Worm (Caenorhabditis elegans) whole organism, L4 larva: Measurements from ENCODE around the gene tig-2.

Experiments
- F26F4.8 ChIP-seq: fragments of 200-800 bp; sonication (Bioruptor generic); conservative IDR thresholded peaks from 2 replicates; pipeline ENCODE4 v1.3.6; 2022; ENCODE audit warnings: missing genetic modification characterization, missing compliant biosample characterization
- T20F7.1 ChIP-seq: fragments of 200-800 bp; sonication (Bioruptor generic); optimal IDR thresholded peaks from 2 replicates; lab custom pipeline; 2018; ENCODE audit warnings: mild to moderate bottlenecking, missing genetic modification characterization, missing compliant biosample characterization
- T26A8.4 ChIP-seq: fragments of 200-800 bp; sonication (Bioruptor generic); IDR thresholded peaks from 2 replicates; pipeline ENCODE4 v1.3.6; 2022; ENCODE audit warnings: missing genetic modification characterization, missing compliant biosample characterization
- Y48G9A.11 ChIP-seq: fragments of 200-800 bp; sonication (Bioruptor generic); IDR thresholded peaks from 2 replicates; pipeline ENCODE4 v1.3.6; 2022; ENCODE audit warnings: missing genetic modification reagents, missing genetic modification characterization, missing compliant biosample characterization
- aha-1 ChIP-seq: fragments of 150-350 bp; peaks from one replicate; lab custom pipeline; 2014; ENCODE audit warnings: missing biosample characterization, missing genetic modification characterization
- ceh-44 ChIP-seq: fragments of 200-800 bp; sonication (Bioruptor generic); IDR thresholded peaks from 2 replicates; pipeline ENCODE4 v1.3.6; 2022; ENCODE audit warnings: missing genetic modification reagents, missing genetic modification characterization, missing compliant biosample characterization
- cey-2 ChIP-seq: sonication (generic microtip); optimal IDR thresholded peaks from 3 replicates; lab custom pipeline; 2017; ENCODE audit warnings: missing genetic modification characterization, mild to moderate bottlenecking, missing compliant biosample characterization, antibody characterized with exemption, borderline replicate concordance; ENCODE audit not compliant: insufficient read depth
- dpl-1 ChIP-seq: fragments of 150-350 bp; optimal IDR thresholded peaks from 2 replicates; lab custom pipeline; 2014; ENCODE audit warnings: missing biosample characterization, missing genetic modification reagents, missing genetic modification characterization
- egl-43 ChIP-seq: fragments of 200-800 bp; sonication (Bioruptor generic); IDR thresholded peaks from 2 replicates; pipeline ENCODE4 v1.3.6; 2022; ENCODE audit warnings: missing genetic modification reagents, missing genetic modification characterization, missing compliant biosample characterization
- hif-1 ChIP-seq, 2 experiments: sonication (generic microtip); optimal IDR thresholded peaks; 2 replicates each; lab custom pipeline; 2016 to 2017; ENCODE audit warnings: missing compliant biosample characterization in 2 of 2, missing genetic modification characterization in 2 of 2, missing genetic modification reagents in 2 of 2, missing genotype in 2 of 2, mild to moderate bottlenecking in 1 of 2
- hlh-30 ChIP-seq: sonication (generic microtip); optimal IDR thresholded peaks from 2 replicates; lab custom pipeline; 2017; ENCODE audit warnings: antibody characterized with exemption, mild to moderate bottlenecking, missing genetic modification characterization, missing compliant biosample characterization; ENCODE audit not compliant: insufficient read depth
- lim-7 ChIP-seq: fragments of 200-800 bp; sonication (Bioruptor generic); IDR thresholded peaks from 2 replicates; pipeline ENCODE4 v1.3.6; 2022; ENCODE audit warnings: missing genetic modification characterization, missing compliant biosample characterization
- lin-29 ChIP-seq: fragments of 200-800 bp; sonication (Bioruptor generic); IDR thresholded peaks from 2 replicates; pipeline ENCODE4 v1.3.6; 2022; ENCODE audit warnings: missing genetic modification reagents, missing genetic modification characterization, missing compliant biosample characterization
- lin-38 ChIP-seq: fragments of 200-800 bp; sonication (Bioruptor generic); IDR thresholded peaks from 2 replicates; pipeline ENCODE4 v1.3.6; 2022; ENCODE audit warnings: missing genetic modification reagents, missing genetic modification characterization, missing compliant biosample characterization
- lin-39 ChIP-seq: fragments of 150-350 bp; optimal IDR thresholded peaks from 2 replicates; lab custom pipeline; 2014; ENCODE audit warnings: missing biosample characterization, missing genetic modification reagents, missing genetic modification characterization
- lir-3 ChIP-seq: sonication (generic microtip); optimal IDR thresholded peaks from 2 replicates; lab custom pipeline; 2016; ENCODE audit warnings: mild to moderate bottlenecking, missing genetic modification characterization, missing compliant biosample characterization
- madf-9 ChIP-seq: fragments of 200-800 bp; sonication (Bioruptor generic); conservative IDR thresholded peaks from 2 replicates; pipeline ENCODE4 v1.3.6; 2022; ENCODE audit warnings: missing genetic modification reagents, missing genetic modification characterization, missing compliant biosample characterization
- mdt-29 ChIP-seq: fragments of 200-800 bp; sonication (Bioruptor generic); IDR thresholded peaks from 2 replicates; pipeline ENCODE4 v1.3.6; 2022; ENCODE audit warnings: missing genetic modification reagents, missing genetic modification characterization, missing compliant biosample characterization
- mes-2 ChIP-seq: sonication (generic microtip); optimal IDR thresholded peaks from 2 replicates; lab custom pipeline; 2016; ENCODE audit warnings: missing genotype, mild to moderate bottlenecking, missing genetic modification characterization, missing compliant biosample characterization; ENCODE audit not compliant: poor library complexity, severe bottlenecking
- nhr-10 ChIP-seq: fragments of 150-350 bp; optimal IDR thresholded peaks from 2 replicates; lab custom pipeline; 2014; ENCODE audit warnings: missing biosample characterization, missing genetic modification characterization
- nhr-237 ChIP-seq: sonication (generic microtip); optimal IDR thresholded peaks from 2 replicates; lab custom pipeline; 2017; ENCODE audit warnings: missing biosample characterization, missing genetic modification characterization
- nhr-48 ChIP-seq: sonication (generic microtip); optimal IDR thresholded peaks from 2 replicates; lab custom pipeline; 2016; ENCODE audit warnings: mild to moderate bottlenecking, missing genetic modification characterization, missing compliant biosample characterization
- pha-4 ChIP-seq, 2 experiments: fragments of 150-350 bp in 1 of 2; fragments of 200-800 bp in 1 of 2; sonication (Bioruptor generic) in 1 of 2; IDR thresholded peaks in 1 of 2; optimal IDR thresholded peaks in 1 of 2; 2 replicates each; pipeline versions ENCODE4 v1.3.6 to Lab custom; 2014 to 2022; ENCODE audit warnings: missing genetic modification characterization in 2 of 2, missing genetic modification reagents in 2 of 2, missing biosample characterization in 1 of 2, missing compliant biosample characterization in 1 of 2
- php-3 ChIP-seq: fragments of 200-800 bp; sonication (Bioruptor generic); IDR thresholded peaks from 2 replicates; pipeline ENCODE4 v1.3.6; 2022; ENCODE audit warnings: missing genetic modification reagents, missing genetic modification characterization, missing compliant biosample characterization
- set-16 ChIP-seq: fragments of 200-800 bp; sonication (Bioruptor generic); IDR thresholded peaks from 2 replicates; pipeline ENCODE4 v1.3.6; 2022; ENCODE audit warnings: missing genetic modification reagents, missing genetic modification characterization, missing compliant biosample characterization
- snpc-1.2 ChIP-seq: fragments of 200-800 bp; sonication (Bioruptor generic); IDR thresholded peaks from 2 replicates; pipeline ENCODE4 v1.3.6; 2022; ENCODE audit warnings: missing genetic modification reagents, missing genetic modification characterization, missing compliant biosample characterization
- tag-97 ChIP-seq: fragments of 200-800 bp; sonication (Bioruptor generic); IDR thresholded peaks from 2 replicates; pipeline ENCODE4 v1.3.6; 2022; ENCODE audit warnings: missing genetic modification characterization, missing compliant biosample characterization
- tra-1 ChIP-seq: fragments of 200-800 bp; sonication (Bioruptor generic); IDR thresholded peaks from 2 replicates; pipeline ENCODE4 v1.3.6; 2022; ENCODE audit warnings: missing genetic modification reagents, missing genetic modification characterization, missing compliant biosample characterization
- unc-130 ChIP-seq: sonication (generic microtip); optimal IDR thresholded peaks from 2 replicates; lab custom pipeline; 2016; ENCODE audit warnings: missing genetic modification reagents, missing genetic modification characterization, missing compliant biosample characterization
- unc-39 ChIP-seq: sonication (generic microtip); optimal IDR thresholded peaks from 2 replicates; lab custom pipeline; 2017; ENCODE audit warnings: missing biosample characterization, missing genetic modification characterization
- vab-7 ChIP-seq: fragments of 200-800 bp; sonication (Bioruptor generic); IDR thresholded peaks from 2 replicates; pipeline ENCODE4 v1.3.6; 2022; ENCODE audit warnings: missing genetic modification reagents, missing genetic modification characterization, missing compliant biosample characterization
- zfp-3 ChIP-seq: fragments of 200-800 bp; sonication (Bioruptor generic); conservative IDR thresholded peaks from 2 replicates; pipeline ENCODE4 v1.3.6; 2022; ENCODE audit warnings: missing genetic modification reagents, missing genetic modification characterization, missing compliant biosample characterization

tig-2 gene

DNA sequence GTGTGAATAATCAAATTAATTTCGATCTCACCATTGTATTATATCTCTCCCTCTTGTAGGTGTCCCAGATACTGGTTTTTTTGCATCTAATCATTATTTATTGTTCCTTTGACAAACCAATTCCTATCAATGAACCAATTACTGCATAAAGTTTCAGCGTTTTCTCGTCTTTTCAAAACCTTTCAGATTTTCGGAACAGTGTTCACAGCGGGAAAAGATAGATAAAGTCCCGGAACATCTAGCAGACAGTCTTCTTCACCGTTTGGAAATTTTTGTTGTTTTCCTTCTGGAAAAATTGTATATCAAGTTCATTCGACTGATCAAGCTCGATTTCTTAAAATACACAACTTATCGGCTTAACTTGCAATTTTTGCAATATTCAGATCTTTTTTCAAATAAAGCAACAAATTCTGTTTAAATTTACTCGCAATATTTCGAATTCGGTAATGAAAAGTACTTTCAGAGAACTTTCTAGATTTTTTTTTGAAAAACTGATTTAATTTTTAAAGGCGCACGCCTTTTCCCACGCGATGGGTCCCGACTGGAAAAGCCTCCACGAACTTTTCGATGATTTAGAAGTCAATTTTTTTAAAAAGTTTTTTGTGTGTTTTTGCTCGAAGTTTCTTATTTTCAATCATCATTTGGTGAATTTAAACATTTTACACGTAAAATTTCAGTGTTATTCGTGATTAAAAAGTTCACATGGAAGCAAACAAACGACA lies 25.5 kb upstream of the tig-2 start, which contains the start of gene pgl-3 (continued):
- TF ChIP-seq unc-130 (GFP tag; lab: Kevin White, UChicago), result peak; percentile 6
- no peak for TF ChIP-seq zfp-3
- no peak for TF ChIP-seq hlh-30 (tag; lab: Kevin White, UChicago)
- TF ChIP-seq nhr-10, result no peak
- TF ChIP-seq T26A8.4 (GFP tag; lab: Robert Waterston, UW), result no peak
- no peak for TF ChIP-seq lir-3
- TF ChIP-seq snpc-1.2, result no peak
- no peak for TF ChIP-seq mes-2
- TF ChIP-seq mdt-29 (GFP tag; lab: Robert Waterston, UW), result no peak
- no peak for TF ChIP-seq lin-39 (tag; lab: Kevin White, UChicago)
- no peak for TF ChIP-seq nhr-237
- TF ChIP-seq, all 104 proteins: peak for 3

DNA sequence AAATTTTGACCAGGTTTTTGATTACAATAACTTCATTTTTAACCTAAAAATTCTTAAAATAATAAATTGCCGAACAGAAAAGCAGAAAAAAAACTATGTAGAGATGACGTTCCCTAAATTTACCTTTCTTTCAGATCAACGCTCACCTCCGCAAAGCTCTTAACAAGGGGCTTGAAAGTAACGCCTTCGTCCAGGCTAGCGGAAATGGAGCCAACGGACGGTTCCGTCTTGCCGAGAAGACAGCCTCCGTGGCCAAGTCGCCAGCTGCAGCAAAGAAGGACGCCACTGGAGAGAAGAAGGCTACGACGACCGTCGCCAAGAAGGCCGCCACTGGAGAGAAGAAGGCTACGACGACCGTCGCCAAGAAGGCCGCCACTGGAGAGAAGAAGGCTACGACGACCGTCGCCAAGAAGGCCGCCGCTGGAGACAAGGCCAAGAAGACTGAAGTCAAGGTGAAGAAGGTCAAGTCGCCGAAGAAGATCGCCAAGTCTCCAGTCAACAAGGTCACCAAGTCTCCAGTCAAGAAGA lies 24.8 kb upstream of the tig-2 start:
- peak; percentile 91 for TF ChIP-seq set-16
- TF ChIP-seq egl-43 (GFP tag; lab: Robert Waterston, UW), result peak; percentile 8; the same call in 1 of the 2 replicates
- TF ChIP-seq cey-2 (tag; lab: Kevin White, UChicago), result no peak
- no peak for TF ChIP-seq mdt-29 (GFP tag; lab: Robert Waterston, UW)
- TF ChIP-seq pha-4 (GFP tag; IDR thresholded peaks at IDR 0.05; lab: Robert Waterston, UW), result peak; percentile 16; the same call in 1 of the 2 replicates
- no peak for TF ChIP-seq pha-4 (tag; optimal IDR thresholded peaks at IDR 0.05; lab: Kevin White, UChicago)
- TF ChIP-seq T20F7.1 (GFP tag; lab: Kevin White, UChicago), result no peak
- TF ChIP-seq lin-38 (GFP tag; lab: Robert Waterston, UW), result 0 out of 2 replicates have a peak, but pooled peaks have one; percentile 10

DNA sequence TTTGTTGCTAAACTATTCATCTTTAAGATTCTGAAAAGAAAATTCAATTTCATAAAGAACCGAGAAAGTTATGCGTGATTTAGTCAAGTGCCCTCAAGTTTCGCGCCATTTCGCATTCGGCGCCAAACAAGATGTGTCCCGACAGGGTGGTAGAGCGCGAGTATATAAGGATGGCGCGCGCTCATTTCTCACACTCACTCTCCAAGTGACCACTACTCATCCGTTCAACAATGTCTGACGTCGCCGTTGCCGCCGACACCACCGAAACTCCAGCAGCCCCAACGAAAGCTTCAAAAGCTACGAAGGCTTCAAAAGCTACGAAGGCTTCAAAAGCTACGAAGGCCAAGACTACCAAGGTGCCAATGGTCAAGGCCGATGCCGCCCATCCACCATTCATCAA lies 24.2 kb upstream of the tig-2 start, which contains the start of gene hil-4:
Gene hil-4 (plus strand): TSS at position 191 of the 400 bp plus-strand sequence.
- no peak for TF ChIP-seq tag-97
- no peak for TF ChIP-seq F26F4.8 (GFP tag; lab: Robert Waterston, UW)
- TF ChIP-seq hif-1 (tag; optimal IDR thresholded peaks at IDR 0.05; lab: Kevin White, UChicago), result no peak
- no peak for TF ChIP-seq php-3 (GFP tag; lab: Robert Waterston, UW)
- no peak for TF ChIP-seq lin-29 (GFP tag; lab: Robert Waterston, UW)
- peak; percentile 22; the same call in 1 of the 2 replicates for TF ChIP-seq lin-38 (GFP tag; lab: Robert Waterston, UW)
- peak; percentile 7 for TF ChIP-seq unc-130 (GFP tag; lab: Kevin White, UChicago)
- TF ChIP-seq egl-43 (GFP tag; lab: Robert Waterston, UW), result 0 out of 2 replicates have a peak, but pooled peaks have one; percentile 67
- TF ChIP-seq snpc-1.2, result 0 out of 2 replicates have a peak, but pooled peaks have one; percentile 25
- TF ChIP-seq Y48G9A.11 (GFP tag; lab: Robert Waterston, UW), result peak; percentile 59
- no peak for TF ChIP-seq nhr-48 (tag; lab: Kevin White, UChicago)
- TF ChIP-seq aha-1 (tag; lab: Kevin White, UChicago), result peak; percentile 73
- peak; percentile 45; the same call in 1 of the 2 replicates for TF ChIP-seq lim-7 (GFP tag; lab: Robert Waterston, UW)
- peak; percentile 54; the same call in 1 of the 2 replicates for TF ChIP-seq ceh-44 (GFP tag; lab: Robert Waterston, UW)
- TF ChIP-seq, all 104 proteins: peak for 8

DNA sequence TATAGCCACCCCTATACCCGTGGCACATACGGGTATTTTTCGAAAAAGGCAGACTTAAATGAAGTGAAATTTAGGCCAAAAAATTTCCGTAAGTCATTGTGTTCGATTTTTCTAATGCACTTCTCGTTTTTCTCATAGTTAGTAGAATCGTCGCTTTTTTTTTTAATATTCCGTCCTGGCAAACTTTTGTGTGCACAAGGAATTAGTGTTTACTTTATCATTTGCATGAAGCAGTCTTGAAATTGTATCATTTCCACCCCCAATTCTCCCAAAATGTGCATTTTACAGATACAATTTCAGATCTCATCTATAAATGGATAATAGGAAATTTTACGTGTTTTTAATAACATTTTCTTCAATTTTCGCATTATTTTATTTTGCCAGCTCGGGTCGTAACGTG lies 20.3 kb upstream of the tig-2 start, which contains the start of gene C18G1.6:
Gene C18G1.6 (plus strand): TSS at position 301 of the 400 bp plus-strand sequence.
- TF ChIP-seq madf-9 (GFP tag; lab: Robert Waterston, UW) (no peak), Y48G9A.11 (GFP tag; lab: Robert Waterston, UW) (no peak), unc-39 (no peak), dpl-1 (GFP tag; lab: Kevin White, UChicago) (no peak), vab-7 (GFP tag; lab: Robert Waterston, UW) (no peak), tra-1 (GFP tag; lab: Robert Waterston, UW) (no peak)
